Fruit fly (Drosophila melanogaster): ENCODE measurements around the gene spz4.

Gene spz4

dm6 chr2L:11504896-11505569 is 3.5 kb downstream of the spz4 start (continued):
- TF ChIP-seq repo (GFP tag; optimal IDR thresholded peaks at IDR 0.05), result no peak
- no peak for TF ChIP-seq CG42726 (GFP tag; IDR thresholded peaks at IDR 0.05; ENCODE audit: partially characterized antibody)
- TF ChIP-seq ttk (GFP tag; IDR thresholded peaks at IDR 0.05), result peak; percentile 13; the same call in 1 of the 2 replicates
- no peak for TF ChIP-seq tx (GFP tag; optimal IDR thresholded peaks at IDR 0.05)
- TF ChIP-seq CG10959 (GFP tag; IDR thresholded peaks at IDR 0.05), result no peak
- TF ChIP-seq Six4 (GFP tag; optimal IDR thresholded peaks at IDR 0.05), result no peak
- no peak for TF ChIP-seq CG3726 (GFP tag; IDR thresholded peaks at IDR 0.05)
- TF ChIP-seq pros (GFP tag; optimal IDR thresholded peaks at IDR 0.05), result no peak
- no peak for TF ChIP-seq CG3163 (GFP tag; optimal IDR thresholded peaks at IDR 0.05)
- no peak for TF ChIP-seq az2 (GFP tag; optimal IDR thresholded peaks at IDR 0.05)
- no peak for TF ChIP-seq Atf6 (GFP tag; IDR thresholded peaks at IDR 0.05)
- no peak for TF ChIP-seq oc (tag; optimal IDR thresholded peaks at IDR 0.05)
- no peak for TF ChIP-seq CG31365 (tag; optimal IDR thresholded peaks at IDR 0.05)
- TF ChIP-seq sug (tag; optimal IDR thresholded peaks at IDR 0.05), result no peak
- TF ChIP-seq unpg (GFP tag; optimal IDR thresholded peaks at IDR 0.05), result no peak
- TF ChIP-seq Trl (optimal IDR thresholded peaks at IDR 0.05), result no peak
- TF ChIP-seq Trl (GFP tag; optimal IDR thresholded peaks at IDR 0.05), result no peak
- no peak for TF ChIP-seq TFAM (GFP tag; optimal IDR thresholded peaks at IDR 0.05)
- no peak for TF ChIP-seq pan (optimal IDR thresholded peaks at IDR 0.05)
- no peak for TF ChIP-seq pan (GFP tag; optimal IDR thresholded peaks at IDR 0.05 in 1 of 2, IDR thresholded peaks at IDR 0.05 in 1 of 2)
- TF ChIP-seq Opbp (GFP tag; IDR thresholded peaks at IDR 0.05; ENCODE audit: partially characterized antibody), result no peak
- TF ChIP-seq ara (GFP tag; IDR thresholded peaks at IDR 0.05), result no peak
- no peak for TF ChIP-seq Oli (tag; optimal IDR thresholded peaks at IDR 0.05)
- TF ChIP-seq CG7987 (GFP tag; optimal IDR thresholded peaks at IDR 0.05), result no peak
- TF ChIP-seq Blimp-1 (GFP tag; optimal IDR thresholded peaks at IDR 0.05), result peak; percentile 93
- TF ChIP-seq crol (GFP tag; IDR thresholded peaks at IDR 0.05), result peak; percentile 68
- TF ChIP-seq Sry-δ (GFP tag; optimal IDR thresholded peaks at IDR 0.05), result no peak
- TF ChIP-seq bsh (GFP tag; optimal IDR thresholded peaks at IDR 0.05), result no peak
- no peak for TF ChIP-seq gce (GFP tag; IDR thresholded peaks at IDR 0.05)
- no peak for TF ChIP-seq dysf (GFP tag; IDR thresholded peaks at IDR 0.05)
- TF ChIP-seq mam (GFP tag; optimal IDR thresholded peaks at IDR 0.05), result no peak
- peak; percentile 18 for TF ChIP-seq Med (GFP tag)
- TF ChIP-seq croc (GFP tag; conservative IDR thresholded peaks at IDR 0.05), result no peak
- no peak for TF ChIP-seq CG34224 (GFP tag; IDR thresholded peaks at IDR 0.05; ENCODE audit: partially characterized antibody)
- TF ChIP-seq Ets65A (GFP tag), result peak; percentile 4
- no peak for TF ChIP-seq dmrt99B (tag; optimal IDR thresholded peaks at IDR 0.05)
- TF ChIP-seq D19B (GFP tag; optimal IDR thresholded peaks at IDR 0.05), result no peak
- no peak for TF ChIP-seq ssp (GFP tag; IDR thresholded peaks at IDR 0.05)
- peak; percentile 58 for TF ChIP-seq kni (GFP tag; optimal IDR thresholded peaks at IDR 0.05)
- no peak for TF ChIP-seq CG17359 (tag; optimal IDR thresholded peaks at IDR 0.05)
- TF ChIP-seq NC2β (GFP tag; optimal IDR thresholded peaks at IDR 0.05), result no peak
- no peak for TF ChIP-seq CG30403 (GFP tag; optimal IDR thresholded peaks at IDR 0.05)
